Worm (Caenorhabditis elegans) whole organism, L1 larva: Measurements from ENCODE around the gene glb-33.

Source experiments
- C04F5.9 ChIP-seq: sonication (generic microtip); optimal IDR thresholded peaks from 2 replicates; lab custom pipeline; 2016; ENCODE audit warnings: missing genetic modification characterization, missing compliant biosample characterization
- C16A3.4 ChIP-seq: fragments of 150-350 bp; optimal IDR thresholded peaks from 2 replicates; lab custom pipeline; 2014; ENCODE audit warnings: missing biosample characterization, missing genetic modification characterization
- aha-1 ChIP-seq: fragments of 150-350 bp; optimal IDR thresholded peaks from 2 replicates; lab custom pipeline; 2014; ENCODE audit warnings: missing biosample characterization, missing genetic modification characterization
- aly-2 ChIP-seq: fragments of 150-350 bp; optimal IDR thresholded peaks from 2 replicates; lab custom pipeline; 2014; ENCODE audit warnings: missing biosample characterization, missing genetic modification characterization
- blmp-1 ChIP-seq: fragments of 150-350 bp; optimal IDR thresholded peaks from 2 replicates; lab custom pipeline; 2014; ENCODE audit warnings: missing biosample characterization, missing genetic modification characterization
- ceh-63 ChIP-seq: fragments of 200-800 bp; sonication (Bioruptor generic); optimal IDR thresholded peaks from 2 replicates; lab custom pipeline; 2018; ENCODE audit warnings: mild to moderate bottlenecking, missing genetic modification characterization, missing compliant biosample characterization
- ceh-90 ChIP-seq: sonication (generic microtip); optimal IDR thresholded peaks from 2 replicates; lab custom pipeline; 2016; ENCODE audit warnings: missing genetic modification characterization, missing compliant biosample characterization
- dsc-1 ChIP-seq: sonication (generic microtip); optimal IDR thresholded peaks from 2 replicates; lab custom pipeline; 2016; ENCODE audit warnings: mild to moderate bottlenecking, missing genetic modification characterization, missing compliant biosample characterization
- efl-1 ChIP-seq, 4 experiments: fragments of 150-350 bp; optimal IDR thresholded peaks in 3 of 4; peaks in 1 of 4; 1 replicate in 1 of 4; 2 replicates in 3 of 4; lab custom pipeline; 2014; ENCODE audit warnings: missing biosample characterization in 2 of 4, missing genetic modification characterization in 2 of 4, missing genetic modification reagents in 2 of 4
- efl-3 ChIP-seq: fragments of 200-800 bp; sonication (Bioruptor generic); optimal IDR thresholded peaks from 2 replicates; lab custom pipeline; 2018; ENCODE audit warnings: mild to moderate bottlenecking, missing genetic modification characterization, missing compliant biosample characterization
- elt-2 ChIP-seq: sonication (generic microtip); optimal IDR thresholded peaks from 2 replicates; lab custom pipeline; 2016; ENCODE audit warnings: missing genetic modification characterization, mild to moderate bottlenecking, inconsistent platforms, missing compliant biosample characterization, missing genetic modification reagents
- ets-5 ChIP-seq: fragments of 200-800 bp; sonication (Bioruptor generic); IDR thresholded peaks from 2 replicates; pipeline ENCODE4 v1.3.6; 2022; ENCODE audit warnings: missing genetic modification characterization, missing compliant biosample characterization
- grh-1 ChIP-seq: fragments of 200-800 bp; sonication (Bioruptor generic); IDR thresholded peaks from 2 replicates; pipeline ENCODE4 v1.3.6; 2022; ENCODE audit warnings: missing genetic modification reagents, missing genetic modification characterization, missing compliant biosample characterization
- hlh-4 ChIP-seq: sonication (generic microtip); optimal IDR thresholded peaks from 2 replicates; lab custom pipeline; 2016; ENCODE audit warnings: mild to moderate bottlenecking, missing genetic modification characterization, missing compliant biosample characterization
- irx-1 ChIP-seq: sonication (generic microtip); optimal IDR thresholded peaks from 2 replicates; lab custom pipeline; 2016; ENCODE audit warnings: missing genetic modification characterization, missing compliant biosample characterization
- isw-1 ChIP-seq: fragments of 200-800 bp; sonication (Bioruptor generic); IDR thresholded peaks from 2 replicates; pipeline ENCODE4 v1.3.6; 2022; ENCODE audit warnings: missing genetic modification characterization, missing compliant biosample characterization
- lin-13 ChIP-seq: fragments of 150-350 bp; optimal IDR thresholded peaks from 2 replicates; lab custom pipeline; 2014; ENCODE audit warnings: missing biosample characterization, missing genetic modification reagents, missing genetic modification characterization
- lin-14 ChIP-seq: fragments of 200-800 bp; sonication (Bioruptor generic); optimal IDR thresholded peaks from 2 replicates; lab custom pipeline; 2018; ENCODE audit warnings: mild to moderate bottlenecking, missing genetic modification characterization, moderate library complexity, missing compliant biosample characterization
- lin-15B ChIP-seq: fragments of 150-350 bp; sonication (generic microtip); optimal IDR thresholded peaks from 3 replicates; lab custom pipeline; 2014; ENCODE audit warnings: missing biosample characterization, missing genetic modification characterization
- lin-35 ChIP-seq, 2 experiments: fragments of 150-350 bp; optimal IDR thresholded peaks; 2 replicates each; lab custom pipeline; 2014; ENCODE audit warnings: missing biosample characterization in 2 of 2, missing genetic modification characterization in 2 of 2, missing genetic modification reagents in 2 of 2
- lin-39 ChIP-seq: fragments of 150-350 bp; optimal IDR thresholded peaks from 2 replicates; lab custom pipeline; 2014; ENCODE audit warnings: missing biosample characterization, missing genetic modification reagents, missing genetic modification characterization
- lir-3 ChIP-seq: sonication (generic microtip); optimal IDR thresholded peaks from 2 replicates; lab custom pipeline; 2016; ENCODE audit warnings: mild to moderate bottlenecking, missing genetic modification characterization, moderate library complexity, missing compliant biosample characterization; ENCODE audit not compliant: poor library complexity
- lsy-2 ChIP-seq, 2 experiments: fragments of 150-350 bp; optimal IDR thresholded peaks; 2 replicates each; lab custom pipeline; 2014; ENCODE audit warnings: missing biosample characterization in 2 of 2, missing genetic modification characterization in 2 of 2
- mab-9 ChIP-seq: fragments of 200-800 bp; sonication (Bioruptor generic); IDR thresholded peaks from 2 replicates; pipeline ENCODE4 v1.3.6; 2022; ENCODE audit warnings: missing genetic modification reagents, missing genetic modification characterization, missing compliant biosample characterization
- mdl-1 ChIP-seq, 2 experiments: fragments of 150-350 bp; optimal IDR thresholded peaks; 2 replicates each; lab custom pipeline; 2014 to 2017; ENCODE audit warnings: missing biosample characterization in 2 of 2, missing genetic modification characterization in 2 of 2, inconsistent platforms in 1 of 2
- nhr-11 ChIP-seq: fragments of 150-350 bp; optimal IDR thresholded peaks from 2 replicates; lab custom pipeline; 2014; ENCODE audit warnings: missing biosample characterization, missing genetic modification characterization
- nhr-237 ChIP-seq: fragments of 150-350 bp; optimal IDR thresholded peaks from 2 replicates; lab custom pipeline; 2014; ENCODE audit warnings: missing biosample characterization, missing genetic modification characterization
- nhr-47 ChIP-seq: sonication (generic microtip); optimal IDR thresholded peaks from 2 replicates; lab custom pipeline; 2016; ENCODE audit warnings: mild to moderate bottlenecking, missing genetic modification characterization, moderate library complexity, missing compliant biosample characterization
- nhr-76 ChIP-seq: sonication (generic microtip); optimal IDR thresholded peaks from 2 replicates; lab custom pipeline; 2017; ENCODE audit warnings: missing biosample characterization, missing genetic modification characterization
- nhr-77 ChIP-seq: fragments of 150-350 bp; optimal IDR thresholded peaks from 2 replicates; lab custom pipeline; 2014; ENCODE audit warnings: missing biosample characterization, missing genetic modification characterization
- nhr-84 ChIP-seq: sonication (generic microtip); optimal IDR thresholded peaks from 2 replicates; lab custom pipeline; 2017; ENCODE audit warnings: missing biosample characterization, missing genetic modification characterization
- nhr-85 ChIP-seq: sonication (generic microtip); peaks from one replicate; lab custom pipeline; 2016; ENCODE audit warnings: missing genetic modification characterization, inconsistent platforms, missing compliant biosample characterization
- nhr-90 ChIP-seq: sonication (generic microtip); optimal IDR thresholded peaks from 2 replicates; lab custom pipeline; 2016; ENCODE audit warnings: mild to moderate bottlenecking, missing genetic modification characterization, missing compliant biosample characterization; ENCODE audit not compliant: poor library complexity
- pag-3 ChIP-seq: sonication (generic microtip); optimal IDR thresholded peaks from 2 replicates; lab custom pipeline; 2017; ENCODE audit warnings: missing genetic modification characterization, mild to moderate bottlenecking, missing compliant biosample characterization, antibody characterized with exemption, borderline replicate concordance; ENCODE audit not compliant: insufficient read depth
- pqm-1 ChIP-seq: sonication (generic microtip); optimal IDR thresholded peaks from 3 replicates; lab custom pipeline; 2017; ENCODE audit warnings: missing biosample characterization, missing genetic modification characterization
- skn-1 ChIP-seq: fragments of 150-350 bp; optimal IDR thresholded peaks from 2 replicates; lab custom pipeline; 2014; ENCODE audit warnings: missing biosample characterization, missing genetic modification characterization
- snpc-4 ChIP-seq: fragments of 150-350 bp; optimal IDR thresholded peaks from 2 replicates; lab custom pipeline; 2014; ENCODE audit warnings: missing biosample characterization, missing genetic modification characterization
- snu-23 ChIP-seq: sonication (generic microtip); optimal IDR thresholded peaks from 2 replicates; lab custom pipeline; 2016; ENCODE audit warnings: missing genetic modification characterization, missing compliant biosample characterization
- swsn-7 ChIP-seq: sonication (generic microtip); optimal IDR thresholded peaks from 2 replicates; lab custom pipeline; 2016; ENCODE audit warnings: missing genetic modification characterization, missing compliant biosample characterization
- tbx-2 ChIP-seq: sonication (generic microtip); optimal IDR thresholded peaks from 2 replicates; lab custom pipeline; 2016; ENCODE audit warnings: missing genetic modification characterization, missing compliant biosample characterization
- unc-30 ChIP-seq: sonication (generic microtip); optimal IDR thresholded peaks from 2 replicates; lab custom pipeline; 2017; ENCODE audit warnings: missing biosample characterization, missing genetic modification characterization
- unc-62 ChIP-seq: fragments of 150-350 bp; optimal IDR thresholded peaks from 2 replicates; lab custom pipeline; 2014; ENCODE audit warnings: missing biosample characterization, missing genetic modification reagents, missing genetic modification characterization
- zip-4 ChIP-seq: fragments of 200-800 bp; sonication (Bioruptor generic); optimal IDR thresholded peaks from 2 replicates; lab custom pipeline; 2018; ENCODE audit warnings: mild to moderate bottlenecking, missing genetic modification characterization, moderate library complexity, missing compliant biosample characterization
- ztf-11 ChIP-seq, 2 experiments: sonication (generic microtip); optimal IDR thresholded peaks; 2 replicates each; lab custom pipeline; 2016 to 2017; ENCODE audit warnings: missing genetic modification characterization in 2 of 2, missing biosample characterization in 1 of 2, missing compliant biosample characterization in 1 of 2
- ztf-4 ChIP-seq: fragments of 150-350 bp; optimal IDR thresholded peaks from 2 replicates; lab custom pipeline; 2014; ENCODE audit warnings: missing biosample characterization, missing genetic modification characterization

glb-33 gene

ce11 chrV:1366082-1366481 is 14.2 kb downstream of the glb-33 start (continued):
- no peak for TF ChIP-seq snpc-4 (tag; lab: Kevin White, UChicago)
- no peak for TF ChIP-seq nhr-237 (tag; lab: Kevin White, UChicago)
- peak; percentile 30 for TF ChIP-seq lir-3 (tag; lab: Kevin White, UChicago)
- no peak for TF ChIP-seq aly-2 (tag; lab: Kevin White, UChicago)
- TF ChIP-seq nhr-85, result no peak
- TF ChIP-seq mdl-1 (tag; optimal IDR thresholded peaks at IDR 0.05; lab: Kevin White, UChicago), result peak; percentile 24 to 30
- TF ChIP-seq ceh-90 (tag; lab: Kevin White, UChicago), result no peak
- no peak for TF ChIP-seq nhr-77 (tag; lab: Kevin White, UChicago)
- TF ChIP-seq grh-1 (GFP tag; lab: Robert Waterston, UW), result no peak
- TF ChIP-seq snu-23 (GFP tag; lab: Kevin White, UChicago), result peak; percentile 47
- peak; percentile 7 for TF ChIP-seq ceh-63 (GFP tag; lab: Kevin White, UChicago)
- TF ChIP-seq lin-15B (tag; lab: Kevin White, UChicago), result no peak
- TF ChIP-seq hlh-4, result no peak
- TF ChIP-seq aha-1, result no peak
- TF ChIP-seq irx-1 (tag; lab: Kevin White, UChicago), result no peak
- TF ChIP-seq lin-14, result peak; percentile 98
- no peak for TF ChIP-seq nhr-84 (tag; lab: Kevin White, UChicago)
- peak; percentile 32 to 47 for TF ChIP-seq lsy-2 (tag; optimal IDR thresholded peaks at IDR 0.05; lab: Kevin White, UChicago)
- no peak for TF ChIP-seq unc-62 (GFP tag; lab: Kevin White, UChicago)
- TF ChIP-seq lin-13, result no peak
- TF ChIP-seq nhr-76 (tag; lab: Kevin White, UChicago), result no peak
- TF ChIP-seq isw-1 (GFP tag; lab: Robert Waterston, UW), result peak; percentile 32; the same call in 1 of the 2 replicates
- TF ChIP-seq lin-39, result no peak
- TF ChIP-seq C04F5.9 (tag; lab: Kevin White, UChicago), result no peak
- TF ChIP-seq efl-1 (optimal IDR thresholded peaks at IDR 0.05; lab: Kevin White, UChicago), result peak; percentile 20 to 31
- TF ChIP-seq efl-1 (GFP tag; optimal IDR thresholded peaks at IDR 0.05 in 1 of 2; lab: Kevin White, UChicago), result peak in 1 of 2 experiments; percentile 35
- TF ChIP-seq nhr-11 (tag; lab: Kevin White, UChicago), result no peak
- no peak for TF ChIP-seq blmp-1
- no peak for TF ChIP-seq pqm-1 (tag; lab: Kevin White, UChicago)
- TF ChIP-seq mab-9, result no peak
- no peak for TF ChIP-seq ztf-11 (tag; optimal IDR thresholded peaks at IDR 0.05; lab: Kevin White, UChicago)
- no peak for TF ChIP-seq zip-4 (GFP tag; lab: Kevin White, UChicago)
- peak in 1 of 2 experiments; percentile 23 for TF ChIP-seq lin-35 (GFP tag; optimal IDR thresholded peaks at IDR 0.05; lab: Kevin White, UChicago)
- peak; percentile 9 for TF ChIP-seq C16A3.4 (tag; lab: Kevin White, UChicago)
- TF ChIP-seq dsc-1 (tag; lab: Kevin White, UChicago), result peak; percentile 82
- TF ChIP-seq ztf-4 (tag; lab: Kevin White, UChicago), result peak; percentile 33

DNA sequence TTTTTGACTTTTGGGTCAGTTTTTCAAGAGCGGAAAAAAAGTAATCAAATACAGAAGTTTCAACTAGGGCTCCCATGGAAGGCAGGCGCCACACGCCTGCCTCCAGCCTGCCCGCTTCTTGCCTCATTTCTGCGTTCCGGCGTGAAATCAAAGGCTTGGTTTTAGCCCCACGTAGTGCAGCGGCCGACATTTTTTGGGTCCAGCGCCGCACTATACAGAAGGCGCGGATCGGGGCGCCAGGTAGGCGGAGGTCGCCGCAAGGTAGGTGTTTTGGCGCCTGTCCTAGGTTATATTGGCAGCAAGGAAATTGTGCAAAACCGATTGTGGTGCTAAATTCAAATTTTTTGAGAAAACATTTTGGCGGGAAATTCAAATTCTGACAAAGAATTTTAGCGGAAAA is 16.2 kb downstream of the glb-33 start:
- TF ChIP-seq elt-2 (tag; lab: Kevin White, UChicago) (no peak), nhr-77 (tag; lab: Kevin White, UChicago) (no peak), efl-3 (no peak), nhr-47 (tag; lab: Kevin White, UChicago) (no peak), skn-1 (no peak), unc-30 (tag; lab: Kevin White, UChicago) (no peak), nhr-90 (tag; lab: Kevin White, UChicago) (no peak), swsn-7 (tag; lab: Kevin White, UChicago) (no peak), ets-5 (GFP tag; lab: Robert Waterston, UW) (no peak), tbx-2 (tag; lab: Kevin White, UChicago) (no peak), pag-3 (tag; lab: Kevin White, UChicago) (no peak)
